Fruit fly (Drosophila melanogaster) whole organism, adult: ENCODE results near the gene CG15767.

Source experiments
- CG12768 ChIP-seq: fragments of 200-800 bp; sonication (Bioruptor generic); optimal IDR thresholded peaks from 2 replicates; lab custom pipeline; 2017; ENCODE audit warnings: missing biosample characterization, missing genetic modification characterization, mild to moderate bottlenecking, moderate library complexity, missing genetic modification reagents
- CG14711 ChIP-seq: fragments of 200-800 bp; sonication (Bioruptor generic); optimal IDR thresholded peaks from 2 replicates; lab custom pipeline; 2018; ENCODE audit warnings: missing biosample characterization, mild to moderate bottlenecking, missing genetic modification characterization, moderate library complexity
- CG1620 ChIP-seq: fragments of 200-800 bp; sonication (Bioruptor generic); optimal IDR thresholded peaks from 2 replicates; lab custom pipeline; 2016; ENCODE audit warnings: missing biosample characterization, missing genetic modification characterization
- CG33017 ChIP-seq: fragments of 200-800 bp; sonication (Bioruptor generic); optimal IDR thresholded peaks from 2 replicates; lab custom pipeline; 2018; ENCODE audit warnings: missing biosample characterization, mild to moderate bottlenecking, missing genetic modification characterization, moderate library complexity
- CG5204 ChIP-seq: fragments of 200-800 bp; sonication (Bioruptor generic); optimal IDR thresholded peaks from 2 replicates; lab custom pipeline; 2016; ENCODE audit warnings: missing biosample characterization, missing genetic modification characterization
- CG7045 ChIP-seq: fragments of 200-800 bp; sonication (Bioruptor generic); optimal IDR thresholded peaks from 2 replicates; lab custom pipeline; 2017; ENCODE audit warnings: missing biosample characterization, mild to moderate bottlenecking, missing genetic modification characterization
- CG7101 ChIP-seq: fragments of 200-800 bp; sonication (Bioruptor generic); optimal IDR thresholded peaks from 2 replicates; lab custom pipeline; 2018; ENCODE audit warnings: missing biosample characterization, mild to moderate bottlenecking, missing genetic modification characterization, moderate library complexity
- Clk ChIP-seq: fragments of 200-800 bp; sonication (Bioruptor generic); optimal IDR thresholded peaks from 2 replicates; lab custom pipeline; 2017; ENCODE audit warnings: missing biosample characterization, missing genetic modification characterization
- Crg-1 ChIP-seq: fragments of 200-800 bp; sonication (Bioruptor generic); optimal IDR thresholded peaks from 2 replicates; lab custom pipeline; 2016; ENCODE audit warnings: missing biosample characterization, missing genetic modification characterization
- Hr96 ChIP-seq: fragments of 200-800 bp; sonication (Bioruptor generic); optimal IDR thresholded peaks from 2 replicates; lab custom pipeline; 2016; ENCODE audit warnings: missing biosample characterization, missing genetic modification characterization
- Mnt ChIP-seq: fragments of 200-800 bp; sonication (Bioruptor generic); optimal IDR thresholded peaks from 2 replicates; lab custom pipeline; 2016; ENCODE audit warnings: missing biosample characterization, mild to moderate bottlenecking, missing genetic modification characterization
- bab1 ChIP-seq: fragments of 200-800 bp; sonication (Bioruptor generic); optimal IDR thresholded peaks from 3 replicates; lab custom pipeline; 2019; ENCODE audit warnings: missing biosample characterization, mild to moderate bottlenecking, missing genetic modification characterization, moderate library complexity
- cnc ChIP-seq, 2 experiments: fragments of >200 bp; optimal IDR thresholded peaks; 2 replicates each; lab custom pipeline; 2017
- kay ChIP-seq: fragments of 200-800 bp; sonication (Bioruptor generic); peaks from one replicate; lab custom pipeline; 2016; ENCODE audit warnings: missing biosample characterization, missing genetic modification characterization, borderline replicate concordance
- ovo ChIP-seq: fragments of 200-800 bp; sonication (Bioruptor generic); optimal IDR thresholded peaks from 2 replicates; lab custom pipeline; 2016; ENCODE audit warnings: missing biosample characterization, missing genetic modification characterization
- pad ChIP-seq: fragments of 200-800 bp; sonication (Bioruptor generic); optimal IDR thresholded peaks from 3 replicates; lab custom pipeline; 2017; ENCODE audit warnings: missing biosample characterization, missing genetic modification characterization, mild to moderate bottlenecking, moderate library complexity, missing genetic modification reagents
- tj ChIP-seq: fragments of 200-800 bp; sonication (Bioruptor generic); optimal IDR thresholded peaks from 3 replicates; lab custom pipeline; 2017; ENCODE audit warnings: missing biosample characterization, mild to moderate bottlenecking, missing genetic modification characterization, moderate library complexity
- toe ChIP-seq: fragments of 200-800 bp; sonication (Bioruptor generic); optimal IDR thresholded peaks from 2 replicates; lab custom pipeline; 2016; ENCODE audit warnings: missing biosample characterization, missing genetic modification characterization

CG15767 gene

DNA sequence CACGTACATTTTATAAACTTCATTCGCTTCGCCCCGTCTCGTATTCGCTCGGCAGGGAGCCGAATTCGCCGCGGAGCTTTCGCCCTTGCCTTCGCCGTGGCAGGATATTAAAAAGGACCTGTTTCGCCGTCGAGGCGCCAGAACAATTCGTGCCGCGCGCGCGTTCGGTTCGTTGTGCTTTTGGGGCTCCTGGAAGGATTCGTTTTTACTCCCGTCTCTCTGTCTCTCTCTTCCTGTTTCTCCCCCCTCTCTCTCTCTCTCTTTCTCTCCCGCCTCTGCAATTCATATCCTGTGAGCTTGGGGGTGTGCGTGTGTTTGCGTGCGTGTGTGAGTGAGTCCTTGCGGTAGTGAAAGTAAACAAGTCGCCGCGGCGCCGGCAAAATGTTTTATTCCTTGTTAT is 29.1 kb downstream of the CG15767 start, which contains the start of gene CG15765:
TSS of gene CG15765 (plus strand) at position 132 of the 400 bp plus-strand sequence.
- TF ChIP-seq CG14711 (no peak), Crg-1 (GFP tag; lab: Kevin White, UChicago) (no peak), Clk (no peak), CG7045 (GFP tag; lab: Kevin White, UChicago) (no peak), ovo (no peak), CG33017 (tag; lab: Kevin White, UChicago) (no peak), CG7101 (tag; lab: Kevin White, UChicago) (no peak), Hr96 (GFP tag; lab: Kevin White, UChicago) (no peak), CG1620 (no peak), toe (GFP tag; lab: Kevin White, UChicago) (no peak), cnc (optimal IDR thresholded peaks at IDR 0.05; lab: Kevin White, UChicago) (no peak), bab1 (GFP tag; lab: Kevin White, UChicago) (no peak)

DNA sequence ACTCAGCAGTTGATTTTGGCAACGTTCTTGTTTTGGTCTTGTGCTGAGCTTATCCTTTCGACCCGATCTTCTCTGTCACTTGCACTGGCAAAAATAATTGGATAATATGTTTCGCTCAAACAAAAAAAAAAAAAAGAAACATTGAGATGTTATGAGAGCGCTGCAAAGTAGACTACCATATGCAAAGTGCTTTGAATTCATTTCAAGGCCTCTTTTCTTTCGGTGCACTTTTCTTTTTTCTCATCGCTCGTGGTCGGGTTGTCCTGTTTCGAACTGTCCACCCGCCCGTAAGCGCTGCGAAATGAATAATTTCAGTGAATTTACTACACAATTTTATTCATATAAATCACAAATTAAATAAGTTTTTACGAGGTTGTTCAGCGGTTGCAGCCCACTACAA is 30.7 kb downstream of the CG15767 start:
- TF ChIP-seq CG14711: no peak
- TF ChIP-seq kay (GFP tag; lab: Kevin White, UChicago): no peak
- no peak for TF ChIP-seq pad
- TF ChIP-seq cnc (optimal IDR thresholded peaks at IDR 0.05; lab: Kevin White, UChicago): no peak
- TF ChIP-seq Clk: no peak
- no peak for TF ChIP-seq CG12768 (GFP tag; lab: Kevin White, UChicago)
- no peak for TF ChIP-seq CG33017 (tag; lab: Kevin White, UChicago)
- TF ChIP-seq CG5204 (GFP tag; lab: Kevin White, UChicago): no peak
- TF ChIP-seq bab1 (GFP tag; lab: Kevin White, UChicago): no peak
- TF ChIP-seq Crg-1 (GFP tag; lab: Kevin White, UChicago): no peak
- no peak for TF ChIP-seq Hr96 (GFP tag; lab: Kevin White, UChicago)
- no peak for TF ChIP-seq tj (GFP tag; lab: Kevin White, UChicago)
- TF ChIP-seq Mnt: no peak
- TF ChIP-seq ovo: no peak
- no peak for TF ChIP-seq CG1620

DNA sequence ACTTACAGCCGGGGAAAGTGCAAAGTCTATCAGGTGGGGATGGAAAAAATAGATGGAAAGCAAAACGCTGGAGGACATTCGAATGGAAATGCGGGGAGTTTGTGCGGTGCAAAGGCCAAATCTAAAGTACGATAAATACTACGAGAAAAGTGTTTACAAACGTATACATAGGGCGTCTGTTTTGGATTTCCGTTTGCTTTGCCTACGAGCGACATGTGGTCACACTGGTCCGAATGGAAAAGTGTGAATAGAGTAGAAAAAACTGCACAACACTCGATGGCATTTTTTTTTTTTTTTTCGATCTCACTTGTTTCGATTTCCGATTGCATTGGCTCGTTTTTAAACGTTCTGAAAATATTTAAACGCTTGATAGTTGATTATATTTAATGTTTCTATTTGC is 50.5 kb downstream of the CG15767 start:
- TF ChIP-seq kay (GFP tag; lab: Kevin White, UChicago) (no peak), ovo (no peak), Clk (no peak)
